Worm (Caenorhabditis elegans) whole organism, late embryonic: ENCODE measurements around the gene F59E12.6.

ENCODE experiments used
- C08G9.2 ChIP-seq: sonication (generic microtip); optimal IDR thresholded peaks from 2 replicates; lab custom pipeline; 2016; ENCODE audit warnings: mild to moderate bottlenecking, missing genetic modification characterization, moderate library complexity, missing compliant biosample characterization
- K09A11.1 ChIP-seq: sonication (generic microtip); optimal IDR thresholded peaks from 2 replicates; lab custom pipeline; 2017; ENCODE audit warnings: antibody characterized with exemption, mild to moderate bottlenecking, missing genetic modification characterization, missing compliant biosample characterization; ENCODE audit not compliant: insufficient read depth
- T23F11.4 ChIP-seq: fragments of 200-800 bp; sonication (Bioruptor generic); optimal IDR thresholded peaks from 2 replicates; lab custom pipeline; 2018; ENCODE audit warnings: mild to moderate bottlenecking, missing genetic modification characterization, missing compliant biosample characterization
- Y22D7AL.16 ChIP-seq: sonication (generic microtip); optimal IDR thresholded peaks from 2 replicates; lab custom pipeline; 2016; ENCODE audit warnings: missing genetic modification characterization, missing compliant biosample characterization
- ahr-1 ChIP-seq: sonication (generic microtip); optimal IDR thresholded peaks from 2 replicates; lab custom pipeline; 2016; ENCODE audit warnings: missing genetic modification characterization, missing compliant biosample characterization
- ama-1 ChIP-seq: fragments of 150-350 bp; optimal IDR thresholded peaks from 2 replicates; lab custom pipeline; 2014
- ceh-18 ChIP-seq: sonication (generic microtip); optimal IDR thresholded peaks from 2 replicates; lab custom pipeline; 2016; ENCODE audit warnings: missing genetic modification characterization, missing compliant biosample characterization
- ceh-19 ChIP-seq: fragments of 200-800 bp; sonication (Bioruptor generic); optimal IDR thresholded peaks from 2 replicates; lab custom pipeline; 2018; ENCODE audit warnings: mild to moderate bottlenecking, missing genetic modification characterization, missing compliant biosample characterization
- ceh-22 ChIP-seq: sonication (generic microtip); optimal IDR thresholded peaks from 2 replicates; lab custom pipeline; 2017; ENCODE audit warnings: missing biosample characterization, missing genetic modification characterization
- ceh-24 ChIP-seq: sonication (generic microtip); optimal IDR thresholded peaks from 2 replicates; lab custom pipeline; 2016; ENCODE audit warnings: mild to moderate bottlenecking, missing genetic modification characterization, missing compliant biosample characterization
- ceh-30 ChIP-seq: fragments of 150-350 bp; optimal IDR thresholded peaks from 2 replicates; lab custom pipeline; 2014; ENCODE audit warnings: missing biosample characterization, missing genetic modification characterization
- ceh-31 ChIP-seq: sonication (generic microtip); optimal IDR thresholded peaks from 2 replicates; lab custom pipeline; 2016; ENCODE audit warnings: missing genetic modification characterization, missing compliant biosample characterization
- ceh-45 ChIP-seq: fragments of 200-800 bp; sonication (Bioruptor generic); IDR thresholded peaks from 2 replicates; pipeline ENCODE4 v1.3.6; 2022; ENCODE audit warnings: missing genetic modification reagents, missing genetic modification characterization, missing compliant biosample characterization
- ceh-48 ChIP-seq: sonication (generic microtip); optimal IDR thresholded peaks from 2 replicates; lab custom pipeline; 2016; ENCODE audit warnings: missing genetic modification characterization, inconsistent platforms, missing compliant biosample characterization
- ceh-9 ChIP-seq: sonication (generic microtip); optimal IDR thresholded peaks from 2 replicates; lab custom pipeline; 2016; ENCODE audit warnings: mild to moderate bottlenecking, missing genetic modification characterization, inconsistent platforms, missing compliant biosample characterization
- che-1 ChIP-seq: sonication (generic microtip); optimal IDR thresholded peaks from 2 replicates; lab custom pipeline; 2016; ENCODE audit warnings: mild to moderate bottlenecking, missing genetic modification characterization, missing compliant biosample characterization
- elt-2 ChIP-seq: sonication (generic microtip); optimal IDR thresholded peaks from 2 replicates; lab custom pipeline; 2016; ENCODE audit warnings: missing genetic modification reagents, missing genetic modification characterization, missing compliant biosample characterization
- fax-1 ChIP-seq: sonication (generic microtip); optimal IDR thresholded peaks from 2 replicates; lab custom pipeline; 2016; ENCODE audit warnings: missing genotype, missing genetic modification characterization, missing compliant biosample characterization
- fkh-10 ChIP-seq: fragments of 150-350 bp; optimal IDR thresholded peaks from 2 replicates; lab custom pipeline; 2014; ENCODE audit warnings: missing biosample characterization, missing genetic modification reagents, missing genetic modification characterization
- fkh-6 ChIP-seq: sonication (generic microtip); optimal IDR thresholded peaks from 2 replicates; lab custom pipeline; 2016; ENCODE audit warnings: missing genetic modification characterization, missing compliant biosample characterization
- gmeb-2 ChIP-seq: sonication (generic microtip); optimal IDR thresholded peaks from 2 replicates; lab custom pipeline; 2016; ENCODE audit warnings: missing genetic modification characterization, inconsistent platforms, missing compliant biosample characterization
- hlh-15 ChIP-seq: sonication (generic microtip); optimal IDR thresholded peaks from 2 replicates; lab custom pipeline; 2016; ENCODE audit warnings: missing genetic modification characterization, missing compliant biosample characterization
- madf-2 ChIP-seq: sonication (generic microtip); optimal IDR thresholded peaks from 2 replicates; lab custom pipeline; 2017; ENCODE audit warnings: missing genetic modification characterization, missing compliant biosample characterization
- mec-3 ChIP-seq: sonication (generic microtip); optimal IDR thresholded peaks from 2 replicates; lab custom pipeline; 2016; ENCODE audit warnings: borderline replicate concordance, missing genetic modification characterization, missing compliant biosample characterization
- nfya-1 ChIP-seq: sonication (generic microtip); optimal IDR thresholded peaks from 2 replicates; lab custom pipeline; 2017; ENCODE audit warnings: missing genetic modification characterization, mild to moderate bottlenecking, missing compliant biosample characterization, antibody characterized with exemption, moderate library complexity
- nhr-232 ChIP-seq: sonication (generic microtip); optimal IDR thresholded peaks from 2 replicates; lab custom pipeline; 2016; ENCODE audit warnings: missing genetic modification characterization, missing compliant biosample characterization
- npax-4 ChIP-seq: sonication (generic microtip); optimal IDR thresholded peaks from 2 replicates; lab custom pipeline; 2016; ENCODE audit warnings: missing genetic modification characterization, missing compliant biosample characterization
- odd-2 ChIP-seq: sonication (generic microtip); optimal IDR thresholded peaks from 2 replicates; lab custom pipeline; 2017; ENCODE audit warnings: antibody characterized with exemption, mild to moderate bottlenecking, missing genetic modification characterization, missing compliant biosample characterization
- pag-3 ChIP-seq: sonication (generic microtip); optimal IDR thresholded peaks from 2 replicates; lab custom pipeline; 2016; ENCODE audit warnings: missing compliant biosample characterization, missing genetic modification characterization, borderline replicate concordance
- pat-9 ChIP-seq: fragments of 200-800 bp; sonication (Bioruptor generic); optimal IDR thresholded peaks from 2 replicates; lab custom pipeline; 2018; ENCODE audit warnings: mild to moderate bottlenecking, missing genetic modification characterization, moderate library complexity, missing compliant biosample characterization
- pax-1 ChIP-seq: fragments of 150-350 bp; optimal IDR thresholded peaks from 2 replicates; lab custom pipeline; 2014; ENCODE audit warnings: missing biosample characterization, missing genetic modification characterization
- pha-2 ChIP-seq: sonication (generic microtip); optimal IDR thresholded peaks from 2 replicates; lab custom pipeline; 2017; ENCODE audit warnings: mild to moderate bottlenecking, missing genetic modification characterization, missing compliant biosample characterization
- pqm-1 ChIP-seq: sonication (generic microtip); optimal IDR thresholded peaks from 2 replicates; lab custom pipeline; 2016; ENCODE audit warnings: missing genetic modification characterization, missing compliant biosample characterization
- pros-1 ChIP-seq: fragments of 150-350 bp; optimal IDR thresholded peaks from 2 replicates; lab custom pipeline; 2014; ENCODE audit warnings: missing biosample characterization, missing genetic modification reagents, missing genetic modification characterization
- ref-2 ChIP-seq: sonication (generic microtip); optimal IDR thresholded peaks from 2 replicates; lab custom pipeline; 2016; ENCODE audit warnings: missing genetic modification characterization, missing compliant biosample characterization
- rnt-1 ChIP-seq: sonication (generic microtip); optimal IDR thresholded peaks from 2 replicates; lab custom pipeline; 2016; ENCODE audit warnings: missing genetic modification characterization, missing compliant biosample characterization
- sox-2 ChIP-seq: fragments of 200-800 bp; sonication (Bioruptor generic); IDR thresholded peaks from 2 replicates; pipeline ENCODE4 v1.3.6; 2022; ENCODE audit warnings: missing genetic modification reagents, missing genetic modification characterization, missing compliant biosample characterization
- sox-4 ChIP-seq: sonication (generic microtip); optimal IDR thresholded peaks from 2 replicates; lab custom pipeline; 2017; ENCODE audit warnings: mild to moderate bottlenecking, missing genetic modification characterization, inconsistent platforms, missing compliant biosample characterization
- syd-9 ChIP-seq: sonication (generic microtip); optimal IDR thresholded peaks from 2 replicates; lab custom pipeline; 2016; ENCODE audit warnings: mild to moderate bottlenecking, missing genetic modification characterization, moderate library complexity, missing compliant biosample characterization
- tbx-2 ChIP-seq: sonication (generic microtip); optimal IDR thresholded peaks from 2 replicates; lab custom pipeline; 2016; ENCODE audit warnings: missing genetic modification characterization, missing compliant biosample characterization
- tbx-7 ChIP-seq: sonication (generic microtip); optimal IDR thresholded peaks from 2 replicates; lab custom pipeline; 2016; ENCODE audit warnings: missing genotype, missing genetic modification characterization, missing compliant biosample characterization
- unc-3 ChIP-seq, 2 experiments: fragments of 200-800 bp in 1 of 2; sonication (Bioruptor generic) in 1 of 2; sonication (generic microtip) in 1 of 2; conservative IDR thresholded peaks in 1 of 2; optimal IDR thresholded peaks in 1 of 2; 2 replicates each; pipeline versions ENCODE4 v1.3.6 to Lab custom; 2016 to 2022; ENCODE audit warnings: missing compliant biosample characterization in 2 of 2, missing genetic modification characterization in 2 of 2, missing genetic modification reagents in 1 of 2
- unc-42 ChIP-seq: sonication (generic microtip); optimal IDR thresholded peaks from 2 replicates; lab custom pipeline; 2016; ENCODE audit warnings: missing genotype, missing genetic modification characterization, missing compliant biosample characterization
- unc-86 ChIP-seq: sonication (generic microtip); optimal IDR thresholded peaks from 2 replicates; lab custom pipeline; 2016; ENCODE audit warnings: missing genetic modification characterization, missing compliant biosample characterization
- ztf-16 ChIP-seq: sonication (generic microtip); optimal IDR thresholded peaks from 2 replicates; lab custom pipeline; 2017; ENCODE audit warnings: missing genetic modification characterization, missing compliant biosample characterization

Gene F59E12.6

DNA sequence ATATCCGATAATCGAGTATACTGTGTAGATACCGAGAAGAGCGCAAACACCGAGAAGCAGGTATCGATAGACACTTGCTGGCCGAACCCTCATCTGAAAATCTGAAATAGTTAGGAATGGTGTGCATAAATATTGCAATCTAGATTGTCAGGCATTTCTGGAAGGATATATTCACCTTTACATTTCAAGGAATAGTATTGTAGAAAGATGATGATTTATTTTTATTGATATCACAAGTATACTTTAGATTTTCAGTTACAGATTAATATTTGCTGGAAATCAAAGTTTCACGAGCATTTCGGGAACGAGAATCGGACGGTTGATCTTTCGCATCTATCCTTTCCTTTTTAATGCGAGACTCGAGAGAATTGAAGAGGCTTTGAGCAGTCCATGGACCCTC is 28.9 kb upstream of the F59E12.6 start, which contains the start of gene fut-3:
fut-3 (minus strand) TSS at position 101 of the 400 bp plus-strand sequence.
- TF ChIP-seq pat-9 (tag; lab: Kevin White, UChicago) (no peak), ahr-1 (no peak), sox-2 (no peak), syd-9 (no peak), odd-2 (tag; lab: Kevin White, UChicago) (no peak), pha-2 (tag; lab: Kevin White, UChicago) (no peak), elt-2 (tag; lab: Kevin White, UChicago) (no peak), pag-3 (tag; lab: Kevin White, UChicago) (no peak), tbx-2 (tag; lab: Kevin White, UChicago) (no peak), unc-3 (GFP tag; conservative IDR thresholded peaks at IDR 0.05; lab: Robert Waterston, UW) (no peak), unc-3 (tag; optimal IDR thresholded peaks at IDR 0.05; lab: Kevin White, UChicago) (no peak), ceh-45 (GFP tag; lab: Robert Waterston, UW) (no peak), rnt-1 (tag; lab: Kevin White, UChicago) (no peak), ceh-22 (no peak), K09A11.1 (no peak), C08G9.2 (no peak), hlh-15 (no peak), fkh-10 (GFP tag; lab: Kevin White, UChicago) (no peak)
- TF ChIP-seq, all 69 proteins: peak for 0

ce11 chrII:5654215-5654614 is 23.5 kb upstream of the F59E12.6 start, which contains the start of gene F59E12.1:
TSS of gene F59E12.1 (plus strand) at chrII:5654515.
- TF ChIP-seq mec-3 (tag; lab: Kevin White, UChicago): no peak
- no peak for TF ChIP-seq ceh-30
- TF ChIP-seq ceh-48 (tag; lab: Kevin White, UChicago): no peak
- TF ChIP-seq ceh-22: no peak
- no peak for TF ChIP-seq nhr-232 (tag; lab: Kevin White, UChicago)
- TF ChIP-seq ref-2 (tag; lab: Kevin White, UChicago): no peak
- no peak for TF ChIP-seq syd-9
- TF ChIP-seq ceh-19 (GFP tag; lab: Kevin White, UChicago): no peak
- no peak for TF ChIP-seq elt-2 (tag; lab: Kevin White, UChicago)
- TF ChIP-seq ztf-16: no peak
- no peak for TF ChIP-seq unc-42 (tag; lab: Kevin White, UChicago)

ce11 chrII:5652334-5652733 is 21.6 kb upstream of the F59E12.6 start, which contains the start of gene bli-2:
TSS of gene bli-2 (minus strand) at chrII:5652434.
- no peak for TF ChIP-seq pax-1 (tag; lab: Kevin White, UChicago)
- no peak for TF ChIP-seq syd-9
- no peak for TF ChIP-seq madf-2 (tag; lab: Kevin White, UChicago)
- no peak for TF ChIP-seq sox-4
- TF ChIP-seq unc-86 (tag; lab: Kevin White, UChicago): no peak
- no peak for TF ChIP-seq pqm-1 (tag; lab: Kevin White, UChicago)
- TF ChIP-seq ceh-9 (tag; lab: Kevin White, UChicago): no peak
- TF ChIP-seq Y22D7AL.16: no peak
- TF ChIP-seq che-1 (tag; lab: Kevin White, UChicago): no peak
- no peak for TF ChIP-seq rnt-1 (tag; lab: Kevin White, UChicago)
- TF ChIP-seq fkh-6 (tag; lab: Kevin White, UChicago): no peak
- TF ChIP-seq pros-1: no peak
- no peak for TF ChIP-seq ztf-16
- no peak for TF ChIP-seq ceh-31 (tag; lab: Kevin White, UChicago)
- no peak for TF ChIP-seq sox-2
- TF ChIP-seq ceh-24: no peak

- TF ChIP-seq nfya-1 (tag; lab: Kevin White, UChicago): no peak
- TF ChIP-seq tbx-2 (tag; lab: Kevin White, UChicago): no peak
- no peak for TF ChIP-seq ref-2 (tag; lab: Kevin White, UChicago)
- no peak for TF ChIP-seq tbx-7
- TF ChIP-seq pqm-1 (tag; lab: Kevin White, UChicago): no peak
- TF ChIP-seq fax-1 (tag; lab: Kevin White, UChicago): no peak
- TF ChIP-seq gmeb-2 (tag; lab: Kevin White, UChicago): no peak
- TF ChIP-seq ceh-18 (tag; lab: Kevin White, UChicago): no peak
- TF ChIP-seq fkh-10 (GFP tag; lab: Kevin White, UChicago): no peak
- TF ChIP-seq ahr-1: no peak
- no peak for TF ChIP-seq T23F11.4 (GFP tag; lab: Kevin White, UChicago)
- TF ChIP-seq ceh-31 (tag; lab: Kevin White, UChicago): no peak
- no peak for TF ChIP-seq K09A11.1
- TF ChIP-seq ceh-19 (GFP tag; lab: Kevin White, UChicago): no peak
- TF ChIP-seq odd-2 (tag; lab: Kevin White, UChicago): no peak
- no peak for TF ChIP-seq npax-4 (tag; lab: Kevin White, UChicago)
- TF ChIP-seq ama-1 (lab: Kevin White, UChicago): no peak
- no peak for TF ChIP-seq ztf-16
- TF ChIP-seq unc-42 (tag; lab: Kevin White, UChicago): no peak
Observed at ce11 chrII:5651426-5651825, 20.7 kb upstream of the F59E12.6 start.
